Worm (Caenorhabditis elegans) whole organism, L1 larva: ENCODE data around the gene clec-161.
A peak's percentile ranks its signal among the peaks of the same experiment; 100 is the strongest.

Experiments used
- C04F5.9 ChIP-seq: sonication (generic microtip); optimal IDR thresholded peaks from 2 replicates; lab custom pipeline; 2016; ENCODE audit warnings: missing genetic modification characterization, missing compliant biosample characterization
- F16B12.6 ChIP-seq: fragments of 150-350 bp; optimal IDR thresholded peaks from 2 replicates; lab custom pipeline; 2014; ENCODE audit warnings: missing biosample characterization, missing genetic modification characterization
- aha-1 ChIP-seq: fragments of 150-350 bp; optimal IDR thresholded peaks from 2 replicates; lab custom pipeline; 2014; ENCODE audit warnings: missing biosample characterization, missing genetic modification characterization
- ceh-63 ChIP-seq: fragments of 200-800 bp; sonication (Bioruptor generic); optimal IDR thresholded peaks from 2 replicates; lab custom pipeline; 2018; ENCODE audit warnings: mild to moderate bottlenecking, missing genetic modification characterization, missing compliant biosample characterization
- ceh-8 ChIP-seq: fragments of 200-800 bp; sonication (Bioruptor generic); optimal IDR thresholded peaks from 2 replicates; lab custom pipeline; 2018; ENCODE audit warnings: mild to moderate bottlenecking, missing genetic modification characterization, moderate library complexity, missing compliant biosample characterization
- ceh-82 ChIP-seq, 3 experiments: fragments of 150-350 bp in 1 of 3; sonication (generic microtip) in 2 of 3; optimal IDR thresholded peaks; 2 replicates each; lab custom pipeline; 2014 to 2017; ENCODE audit warnings: missing biosample characterization in 3 of 3, missing genetic modification characterization in 3 of 3
- dpl-1 ChIP-seq, 3 experiments: fragments of 150-350 bp in 2 of 3; sonication (generic microtip) in 1 of 3; optimal IDR thresholded peaks; 2 replicates each; lab custom pipeline; 2014 to 2017; ENCODE audit warnings: missing biosample characterization in 3 of 3, missing genetic modification characterization in 3 of 3, missing genetic modification reagents in 3 of 3
- efl-1 ChIP-seq, 4 experiments: fragments of 150-350 bp; optimal IDR thresholded peaks in 3 of 4; peaks in 1 of 4; 1 replicate in 1 of 4; 2 replicates in 3 of 4; lab custom pipeline; 2014; ENCODE audit warnings: missing biosample characterization in 2 of 4, missing genetic modification characterization in 2 of 4, missing genetic modification reagents in 2 of 4
- efl-3 ChIP-seq: fragments of 200-800 bp; sonication (Bioruptor generic); optimal IDR thresholded peaks from 2 replicates; lab custom pipeline; 2018; ENCODE audit warnings: mild to moderate bottlenecking, missing genetic modification characterization, missing compliant biosample characterization
- egl-13 ChIP-seq: sonication (generic microtip); optimal IDR thresholded peaks from 2 replicates; lab custom pipeline; 2016; ENCODE audit warnings: missing genotype, missing genetic modification reagents, missing genetic modification characterization, missing compliant biosample characterization
- elt-2 ChIP-seq: sonication (generic microtip); optimal IDR thresholded peaks from 2 replicates; lab custom pipeline; 2016; ENCODE audit warnings: missing genetic modification characterization, mild to moderate bottlenecking, inconsistent platforms, missing compliant biosample characterization, missing genetic modification reagents
- elt-3 ChIP-seq, 6 experiments: fragments of 150-350 bp in 1 of 6; sonication (generic microtip); optimal IDR thresholded peaks; 2 replicates each; lab custom pipeline; 2017 to 2018; ENCODE audit warnings: missing biosample characterization in 6 of 6, missing genetic modification characterization in 6 of 6, inconsistent platforms in 1 of 6
- ets-5 ChIP-seq: fragments of 200-800 bp; sonication (Bioruptor generic); IDR thresholded peaks from 2 replicates; pipeline ENCODE4 v1.3.6; 2022; ENCODE audit warnings: missing genetic modification characterization, missing compliant biosample characterization
- fkh-10 ChIP-seq: sonication (generic microtip); optimal IDR thresholded peaks from 2 replicates; lab custom pipeline; 2017; ENCODE audit warnings: missing biosample characterization, missing genetic modification reagents, missing genetic modification characterization
- fkh-8 ChIP-seq: sonication (generic microtip); optimal IDR thresholded peaks from 2 replicates; lab custom pipeline; 2016; ENCODE audit warnings: mild to moderate bottlenecking, missing genetic modification characterization, missing compliant biosample characterization
- fos-1 ChIP-seq: fragments of 150-350 bp; optimal IDR thresholded peaks from 2 replicates; lab custom pipeline; 2014; ENCODE audit warnings: missing biosample characterization, missing genetic modification characterization
- hlh-17 ChIP-seq: fragments of 200-800 bp; sonication (Bioruptor generic); optimal IDR thresholded peaks from 2 replicates; lab custom pipeline; 2018; ENCODE audit warnings: missing genetic modification characterization, mild to moderate bottlenecking, missing compliant biosample characterization, moderate library complexity, borderline replicate concordance
- hpl-2 ChIP-seq: fragments of 150-350 bp; optimal IDR thresholded peaks from 2 replicates; lab custom pipeline; 2014; ENCODE audit warnings: missing biosample characterization, missing genetic modification reagents, missing genetic modification characterization
- lin-13 ChIP-seq: fragments of 150-350 bp; optimal IDR thresholded peaks from 2 replicates; lab custom pipeline; 2014; ENCODE audit warnings: missing biosample characterization, missing genetic modification reagents, missing genetic modification characterization
- lin-15B ChIP-seq: fragments of 150-350 bp; sonication (generic microtip); optimal IDR thresholded peaks from 3 replicates; lab custom pipeline; 2014; ENCODE audit warnings: missing biosample characterization, missing genetic modification characterization
- lin-35 ChIP-seq, 2 experiments: fragments of 150-350 bp; optimal IDR thresholded peaks; 2 replicates each; lab custom pipeline; 2014; ENCODE audit warnings: missing biosample characterization in 2 of 2, missing genetic modification characterization in 2 of 2, missing genetic modification reagents in 2 of 2
- lir-3 ChIP-seq: sonication (generic microtip); optimal IDR thresholded peaks from 2 replicates; lab custom pipeline; 2016; ENCODE audit warnings: mild to moderate bottlenecking, missing genetic modification characterization, moderate library complexity, missing compliant biosample characterization; ENCODE audit not compliant: poor library complexity
- lsy-2 ChIP-seq, 2 experiments: fragments of 150-350 bp; optimal IDR thresholded peaks; 2 replicates each; lab custom pipeline; 2014; ENCODE audit warnings: missing biosample characterization in 2 of 2, missing genetic modification characterization in 2 of 2
- nhr-12 ChIP-seq: sonication (generic microtip); optimal IDR thresholded peaks from 2 replicates; lab custom pipeline; 2017; ENCODE audit warnings: missing biosample characterization, missing genetic modification characterization
- nhr-20 ChIP-seq: sonication (generic microtip); optimal IDR thresholded peaks from 2 replicates; lab custom pipeline; 2016; ENCODE audit warnings: mild to moderate bottlenecking, missing genetic modification characterization, missing compliant biosample characterization
- nhr-237 ChIP-seq: fragments of 150-350 bp; optimal IDR thresholded peaks from 2 replicates; lab custom pipeline; 2014; ENCODE audit warnings: missing biosample characterization, missing genetic modification characterization
- nhr-71 ChIP-seq: sonication (generic microtip); optimal IDR thresholded peaks from 2 replicates; lab custom pipeline; 2016; ENCODE audit warnings: mild to moderate bottlenecking, missing genetic modification characterization, moderate library complexity, missing compliant biosample characterization
- nhr-77 ChIP-seq: fragments of 150-350 bp; optimal IDR thresholded peaks from 2 replicates; lab custom pipeline; 2014; ENCODE audit warnings: missing biosample characterization, missing genetic modification characterization
- nhr-84 ChIP-seq: sonication (generic microtip); optimal IDR thresholded peaks from 2 replicates; lab custom pipeline; 2017; ENCODE audit warnings: missing biosample characterization, missing genetic modification characterization
- pqm-1 ChIP-seq: sonication (generic microtip); optimal IDR thresholded peaks from 3 replicates; lab custom pipeline; 2017; ENCODE audit warnings: missing biosample characterization, missing genetic modification characterization
- snu-23 ChIP-seq: sonication (generic microtip); optimal IDR thresholded peaks from 2 replicates; lab custom pipeline; 2016; ENCODE audit warnings: missing genetic modification characterization, missing compliant biosample characterization
- sptf-1 ChIP-seq: fragments of 150-350 bp; optimal IDR thresholded peaks from 2 replicates; lab custom pipeline; 2014; ENCODE audit warnings: missing biosample characterization, missing genetic modification characterization
- swsn-7 ChIP-seq: sonication (generic microtip); optimal IDR thresholded peaks from 2 replicates; lab custom pipeline; 2016; ENCODE audit warnings: missing genetic modification characterization, missing compliant biosample characterization
- tbx-2 ChIP-seq: sonication (generic microtip); optimal IDR thresholded peaks from 2 replicates; lab custom pipeline; 2016; ENCODE audit warnings: missing genetic modification characterization, missing compliant biosample characterization
- vab-15 ChIP-seq: sonication (generic microtip); optimal IDR thresholded peaks from 2 replicates; lab custom pipeline; 2017; ENCODE audit warnings: missing genotype, mild to moderate bottlenecking, missing genetic modification characterization, missing compliant biosample characterization
- xbp-1 ChIP-seq: sonication (generic microtip); optimal IDR thresholded peaks from 2 replicates; lab custom pipeline; 2016; ENCODE audit warnings: missing genetic modification characterization, missing compliant biosample characterization
- zag-1 ChIP-seq: fragments of 150-350 bp; optimal IDR thresholded peaks from 2 replicates; lab custom pipeline; 2014; ENCODE audit warnings: missing biosample characterization, missing genetic modification characterization
- ztf-11 ChIP-seq, 2 experiments: sonication (generic microtip); optimal IDR thresholded peaks; 2 replicates each; lab custom pipeline; 2016 to 2017; ENCODE audit warnings: missing genetic modification characterization in 2 of 2, missing biosample characterization in 1 of 2, missing compliant biosample characterization in 1 of 2
- ztf-4 ChIP-seq: fragments of 150-350 bp; optimal IDR thresholded peaks from 2 replicates; lab custom pipeline; 2014; ENCODE audit warnings: missing biosample characterization, missing genetic modification characterization

clec-161 gene

DNA sequence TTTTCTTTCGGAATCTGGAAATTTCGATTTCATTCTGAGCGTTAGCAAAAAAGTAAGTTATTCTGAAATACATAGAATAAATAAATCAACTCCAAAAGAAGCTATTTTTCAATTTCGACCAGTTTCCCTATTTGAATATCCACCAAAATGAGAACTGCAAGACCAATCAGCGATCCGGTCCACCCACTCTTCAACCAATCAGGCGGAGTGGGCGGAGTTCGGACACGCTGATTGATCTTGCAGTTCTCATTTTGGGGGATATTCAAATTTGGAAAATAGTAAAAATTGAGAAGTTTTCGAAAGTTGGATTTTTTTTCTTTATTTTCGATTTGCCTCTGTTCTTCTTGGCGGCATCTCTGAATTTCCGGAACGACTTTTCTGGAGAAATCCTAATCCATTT lies 37.7 kb downstream of the clec-161 start:
- TF ChIP-seq pqm-1 (tag; lab: Kevin White, UChicago) (no peak), lsy-2 (tag; optimal IDR thresholded peaks at IDR 0.05; lab: Kevin White, UChicago) (peak in 1 of 2 experiments; percentile 59), ceh-63 (no peak), F16B12.6 (tag; lab: Kevin White, UChicago) (no peak), lin-35 (GFP tag; optimal IDR thresholded peaks at IDR 0.05; lab: Kevin White, UChicago) (peak; percentile 59 to 81), fkh-10 (GFP tag; lab: Kevin White, UChicago) (no peak), tbx-2 (tag; lab: Kevin White, UChicago) (peak; percentile 3), fkh-8 (tag; lab: Kevin White, UChicago) (no peak), lir-3 (tag; lab: Kevin White, UChicago) (no peak), lin-13 (GFP tag; lab: Kevin White, UChicago) (no peak), efl-1 (optimal IDR thresholded peaks at IDR 0.05; lab: Kevin White, UChicago) (peak in 1 of 2 experiments; percentile 81), efl-1 (GFP tag; optimal IDR thresholded peaks at IDR 0.05 in 1 of 2; lab: Kevin White, UChicago) (peak; percentile 84 to 98), vab-15 (tag; lab: Kevin White, UChicago) (no peak), elt-3 (tag; optimal IDR thresholded peaks at IDR 0.05; lab: Kevin White, UChicago) (no peak), hlh-17 (GFP tag; lab: Kevin White, UChicago) (no peak), elt-2 (tag; lab: Kevin White, UChicago) (no peak), nhr-84 (no peak), xbp-1 (peak; percentile 78), nhr-20 (tag; lab: Kevin White, UChicago) (no peak), ztf-11 (tag; optimal IDR thresholded peaks at IDR 0.05; lab: Kevin White, UChicago) (no peak), dpl-1 (GFP tag; optimal IDR thresholded peaks at IDR 0.05; lab: Kevin White, UChicago) (peak; percentile 66 to 77 (median 75)), nhr-12 (tag; lab: Kevin White, UChicago) (no peak), ztf-4 (no peak), lin-15B (peak; percentile 9)
- TF ChIP-seq, all 84 proteins: peak for 7

DNA sequence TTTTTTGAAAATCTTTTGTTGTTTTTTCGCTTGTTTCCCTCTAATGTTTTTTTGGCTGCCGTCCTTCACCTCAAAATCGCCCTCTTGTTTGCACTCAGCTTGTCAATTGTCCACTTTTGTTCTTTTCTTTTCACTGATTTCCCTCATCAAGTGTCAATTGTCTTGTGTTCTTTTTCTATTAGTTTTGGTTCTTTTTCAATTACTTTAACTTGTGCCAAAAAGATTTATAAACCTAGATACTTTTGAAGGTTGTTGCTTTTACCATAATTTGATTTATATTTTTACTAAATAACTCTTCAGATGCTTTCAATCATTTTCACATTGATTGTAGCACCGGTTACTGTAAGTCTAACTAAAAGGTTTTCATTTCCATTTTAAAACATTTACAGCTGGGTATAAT lies 40.1 kb downstream of the clec-161 start, which contains the start of gene C48B4.13:
TSS of gene C48B4.13 (plus strand) at position 301 of the 400 bp plus-strand sequence.
- TF ChIP-seq efl-3 (GFP tag; lab: Kevin White, UChicago) (no peak), nhr-237 (no peak), fos-1 (tag; lab: Kevin White, UChicago) (no peak), nhr-20 (tag; lab: Kevin White, UChicago) (no peak), hpl-2 (GFP tag; lab: Kevin White, UChicago) (no peak), egl-13 (tag; lab: Kevin White, UChicago) (no peak), xbp-1 (no peak), ztf-11 (tag; optimal IDR thresholded peaks at IDR 0.05; lab: Kevin White, UChicago) (no peak), F16B12.6 (tag; lab: Kevin White, UChicago) (no peak), aha-1 (no peak)

DNA sequence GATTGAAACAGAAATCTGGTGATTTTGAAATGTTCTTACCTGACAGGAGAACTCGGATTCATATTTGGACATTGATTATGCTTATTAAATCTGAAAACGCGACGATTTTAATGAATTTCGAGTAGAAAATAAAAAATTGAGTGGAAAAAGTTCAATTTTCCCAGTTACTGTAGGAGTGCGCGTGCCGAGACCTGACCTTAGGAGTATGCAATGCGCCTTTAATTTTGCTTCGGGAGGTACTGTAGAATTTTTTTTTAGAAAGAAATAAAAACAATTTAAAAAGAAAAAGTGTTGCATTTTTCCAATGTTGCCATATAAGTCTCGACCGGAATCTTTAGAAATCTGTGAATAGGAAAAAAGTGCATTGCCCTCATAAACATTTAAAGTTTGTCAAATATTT lies 42.6 kb downstream of the clec-161 start, which contains the start of gene C48B4.11:
TSS of gene C48B4.11 (minus strand) at position 143 of the 400 bp plus-strand sequence.
- TF ChIP-seq zag-1 (tag; lab: Kevin White, UChicago) = no peak
- TF ChIP-seq nhr-12 (tag; lab: Kevin White, UChicago) = no peak
- no peak for TF ChIP-seq ceh-8
- TF ChIP-seq C04F5.9 (tag; lab: Kevin White, UChicago) = no peak
- TF ChIP-seq ceh-82 (tag; optimal IDR thresholded peaks at IDR 0.05; lab: Kevin White, UChicago) = no peak
- TF ChIP-seq sptf-1 (tag; lab: Kevin White, UChicago) = no peak
- no peak for TF ChIP-seq snu-23 (GFP tag; lab: Kevin White, UChicago)
- no peak for TF ChIP-seq vab-15 (tag; lab: Kevin White, UChicago)
- no peak for TF ChIP-seq nhr-71 (tag; lab: Kevin White, UChicago)

DNA sequence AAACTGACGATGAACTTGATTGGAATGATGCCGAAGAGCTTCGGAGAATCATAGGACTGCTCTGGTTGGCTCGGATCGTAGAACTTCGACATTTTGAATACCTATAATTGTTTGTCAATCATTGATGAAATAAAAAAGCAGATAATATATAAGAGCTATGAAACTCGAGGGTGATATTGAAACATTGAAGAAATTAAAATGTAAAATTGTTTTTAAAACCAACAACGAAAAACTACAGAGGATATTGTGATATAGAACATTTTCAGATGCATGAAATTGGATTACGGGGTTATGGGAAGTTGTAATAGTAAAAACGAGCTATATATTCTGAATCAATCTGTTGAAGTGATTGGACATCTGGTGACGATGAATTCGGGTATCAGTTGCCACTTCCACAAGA lies 44.1 kb downstream of the clec-161 start, which contains the start of gene C48B4.10:
TSS of gene C48B4.10 (minus strand) at position 101 of the 400 bp plus-strand sequence.
- TF ChIP-seq ets-5 (GFP tag; lab: Robert Waterston, UW) = no peak
- no peak for TF ChIP-seq swsn-7 (tag; lab: Kevin White, UChicago)
- no peak for TF ChIP-seq fkh-8 (tag; lab: Kevin White, UChicago)
- TF ChIP-seq ztf-4 = no peak
- no peak for TF ChIP-seq nhr-77 (tag; lab: Kevin White, UChicago)
